Fruit fly (Drosophila melanogaster): ENCODE data around the gene Hel89B.

Hel89B gene

DNA sequence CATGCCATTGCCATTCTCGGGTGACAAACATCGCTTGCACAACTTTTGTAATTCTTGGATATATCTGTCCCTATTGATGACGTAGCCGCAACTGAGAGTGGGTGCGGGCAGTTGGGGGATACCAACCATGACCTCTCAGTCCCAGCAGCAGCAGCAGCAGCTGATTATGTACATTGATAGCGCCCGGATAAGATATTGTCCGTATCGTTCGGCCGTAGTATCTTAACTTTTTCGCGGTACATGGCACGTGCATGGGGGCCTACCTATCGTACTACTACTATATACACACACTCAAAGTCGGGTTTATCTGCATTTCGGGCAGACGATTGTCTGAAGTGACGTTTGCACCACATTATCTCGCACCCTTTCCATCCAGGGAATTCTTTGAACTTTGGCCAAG is 41.5 kb downstream of the Hel89B start (continued):
- no peak for TF ChIP-seq CG8944 (GFP tag; optimal IDR thresholded peaks at IDR 0.05)
- TF ChIP-seq Optix (GFP tag; IDR thresholded peaks at IDR 0.05), result no peak
- TF ChIP-seq slbo (GFP tag; IDR thresholded peaks at IDR 0.05), result no peak
- no peak for TF ChIP-seq Kr (GFP tag; optimal IDR thresholded peaks at IDR 0.05)
- TF ChIP-seq kni (GFP tag; optimal IDR thresholded peaks at IDR 0.05), result no peak
- no peak for TF ChIP-seq CG10147 (GFP tag; optimal IDR thresholded peaks at IDR 0.05)
- TF ChIP-seq CG30403 (GFP tag; optimal IDR thresholded peaks at IDR 0.05), result no peak
- no peak for TF ChIP-seq BEAF-32 (GFP tag; optimal IDR thresholded peaks at IDR 0.05)
- TF ChIP-seq Scr (GFP tag; IDR thresholded peaks at IDR 0.05; ENCODE audit: partially characterized antibody), result no peak
- TF ChIP-seq CG7357 (GFP tag; IDR thresholded peaks at IDR 0.05), result 0 out of 3 replicates have a peak, but pooled peaks have one; percentile 19
- TF ChIP-seq CG12942 (GFP tag; optimal IDR thresholded peaks at IDR 0.05), result no peak
- no peak for TF ChIP-seq Lim3 (GFP tag; IDR thresholded peaks at IDR 0.05)
- TF ChIP-seq CG18599 (GFP tag; optimal IDR thresholded peaks at IDR 0.05), result no peak
- TF ChIP-seq Hr78 (GFP tag; optimal IDR thresholded peaks at IDR 0.05), result peak in 1 of 2 experiments; percentile 1
- no peak for TF ChIP-seq CG34422 (GFP tag; IDR thresholded peaks at IDR 0.05)
- TF ChIP-seq fd96Cb (tag; optimal IDR thresholded peaks at IDR 0.05), result no peak
- TF ChIP-seq GATAe (GFP tag; conservative IDR thresholded peaks at IDR 0.05), result peak; percentile 86

DNA sequence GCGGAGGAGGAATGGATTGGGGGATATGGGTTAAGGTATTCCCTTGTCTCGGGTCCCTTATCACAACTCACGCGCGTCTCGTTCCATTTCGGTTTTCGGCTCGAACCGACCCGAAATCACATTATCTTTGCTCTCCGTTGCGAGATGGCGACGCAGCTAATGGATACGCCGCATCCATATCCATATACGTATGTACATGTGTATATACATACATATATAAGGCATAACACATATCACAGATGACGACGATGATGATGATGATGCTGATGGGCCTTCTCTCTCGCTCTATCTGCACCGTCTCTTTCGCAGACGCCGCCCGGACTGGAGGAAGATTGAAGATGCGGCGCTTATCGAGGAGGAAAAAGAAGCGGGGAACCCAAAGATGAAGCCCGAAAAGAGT is 48.9 kb downstream of the Hel89B start:
- TF ChIP-seq CG16863 (GFP tag; optimal IDR thresholded peaks at IDR 0.05), result no peak
- TF ChIP-seq Deaf1 (tag; optimal IDR thresholded peaks at IDR 0.05), result peak; percentile 40
- no peak for TF ChIP-seq emc (GFP tag; optimal IDR thresholded peaks at IDR 0.05)
- TF ChIP-seq crol (GFP tag; IDR thresholded peaks at IDR 0.05), result peak; percentile 39; the same call in 1 of the 2 replicates
- TF ChIP-seq CG1832 (GFP tag; optimal IDR thresholded peaks at IDR 0.05), result peak; percentile 29
- no peak for TF ChIP-seq CG9609 (GFP tag; optimal IDR thresholded peaks at IDR 0.05)
- TF ChIP-seq Nf-YB (GFP tag; optimal IDR thresholded peaks at IDR 0.05), result peak; percentile 61
- TF ChIP-seq CG15479 (GFP tag; optimal IDR thresholded peaks at IDR 0.05), result peak; percentile 55
- peak; percentile 5 for TF ChIP-seq Nf-YC (tag; optimal IDR thresholded peaks at IDR 0.05)

DNA sequence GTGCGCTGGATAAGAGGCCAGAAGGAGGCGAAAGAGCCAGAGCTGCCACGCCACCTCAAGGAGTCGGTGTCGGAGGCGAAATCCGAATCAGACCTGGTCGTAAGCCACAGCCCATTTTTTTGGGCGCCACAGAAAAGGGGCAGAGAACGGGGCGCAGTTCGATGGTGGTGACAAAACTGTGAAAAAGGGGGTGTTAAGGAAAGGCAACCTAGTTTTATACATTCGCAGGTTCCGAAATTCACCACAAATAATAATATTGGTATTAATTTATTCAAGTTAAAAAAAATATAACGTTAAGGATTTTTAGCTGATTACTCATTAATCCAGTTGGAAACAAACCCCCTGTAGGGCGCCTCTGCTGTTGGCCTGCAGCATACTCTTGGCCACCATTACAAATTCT is 50.5 kb downstream of the Hel89B start:
- TF ChIP-seq gsb-n (tag; optimal IDR thresholded peaks at IDR 0.05) (no peak), row (GFP tag; IDR thresholded peaks at IDR 0.05) (0 out of 3 replicates have a peak, but pooled peaks have one; percentile 7)

DNA sequence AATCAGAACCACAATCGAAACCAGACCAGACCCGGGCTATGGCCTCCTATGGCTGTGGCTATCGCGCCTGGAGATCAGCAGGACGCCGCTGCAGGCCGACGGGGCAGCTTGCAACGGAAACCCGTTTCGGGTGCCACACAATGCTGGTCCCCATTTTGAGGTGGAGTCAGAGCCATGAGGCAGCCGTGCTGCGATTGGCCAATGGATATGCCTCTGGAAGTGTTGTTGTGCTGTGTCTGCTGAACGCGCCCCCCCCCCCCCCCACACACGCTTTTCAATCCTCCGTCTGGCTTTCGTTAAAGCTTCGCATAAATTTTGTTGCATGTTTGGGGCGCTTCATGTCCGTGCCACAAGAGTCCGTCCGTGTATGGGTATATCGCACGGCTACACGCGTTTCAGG is 51.0 kb downstream of the Hel89B start:
- TF ChIP-seq Nf-YC (tag; optimal IDR thresholded peaks at IDR 0.05) (peak; percentile 80), Ets65A (GFP tag) (peak; percentile 60), cg (GFP tag; optimal IDR thresholded peaks at IDR 0.05) (peak; percentile 7), row (GFP tag; IDR thresholded peaks at IDR 0.05) (0 out of 3 replicates have a peak, but pooled peaks have one; percentile 0), pita (GFP tag; optimal IDR thresholded peaks at IDR 0.05) (no peak), CG3065 (GFP tag; optimal IDR thresholded peaks at IDR 0.05) (no peak), crol (GFP tag; IDR thresholded peaks at IDR 0.05) (peak; percentile 50), CG8944 (GFP tag; optimal IDR thresholded peaks at IDR 0.05) (no peak), Atf6 (GFP tag; IDR thresholded peaks at IDR 0.05) (no peak), gem (tag; optimal IDR thresholded peaks at IDR 0.05) (no peak), Nf-YB (GFP tag; optimal IDR thresholded peaks at IDR 0.05) (peak; percentile 91), vvl (GFP tag; IDR thresholded peaks at IDR 0.05) (no peak), Ets97D (GFP tag; optimal IDR thresholded peaks at IDR 0.05) (no peak), CG31441 (GFP tag; IDR thresholded peaks at IDR 0.05) (no peak), CG14965 (GFP tag; optimal IDR thresholded peaks at IDR 0.05; ENCODE audit: borderline replicate concordance) (no peak), HLHmδ (GFP tag; optimal IDR thresholded peaks at IDR 0.05) (no peak), Hr39 (optimal IDR thresholded peaks at IDR 0.05) (peak; percentile 61)
